Fruit fly (Drosophila melanogaster): ENCODE data around the gene lcs.

Gene lcs

dm6 chrX:21362878-21363277 lies 34.2 kb downstream of the lcs start, which contains the start of the genes bbx and waw (continued):
- TF ChIP-seq MTF-1 (GFP tag; optimal IDR thresholded peaks at IDR 0.05; ENCODE audit: borderline replicate concordance) (peak; percentile 11), CG18619 (GFP tag; optimal IDR thresholded peaks at IDR 0.05) (peak; percentile 6), chif (GFP tag; optimal IDR thresholded peaks at IDR 0.05) (peak in 1 of 2 experiments; percentile 11), CG14710 (tag; optimal IDR thresholded peaks at IDR 0.05) (peak; percentile 52), gfzf (GFP tag; optimal IDR thresholded peaks at IDR 0.05) (peak; percentile 87), shn (GFP tag; optimal IDR thresholded peaks at IDR 0.05) (no peak), slbo (GFP tag; IDR thresholded peaks at IDR 0.05) (no peak), grau (tag; optimal IDR thresholded peaks at IDR 0.05) (peak; percentile 18)

- TF ChIP-seq Scr (GFP tag; IDR thresholded peaks at IDR 0.05; ENCODE audit: partially characterized antibody) (no peak), nmo (GFP tag; optimal IDR thresholded peaks at IDR 0.05) (peak; percentile 50), psq (GFP tag; optimal IDR thresholded peaks at IDR 0.05) (no peak), CoRest (tag; optimal IDR thresholded peaks at IDR 0.05) (peak; percentile 16), jumu (GFP tag; optimal IDR thresholded peaks at IDR 0.05) (no peak), Hey (tag; optimal IDR thresholded peaks at IDR 0.05) (no peak), dm (GFP tag; optimal IDR thresholded peaks at IDR 0.05) (no peak), Sin3A (optimal IDR thresholded peaks at IDR 0.05) (peak; percentile 14), pfk (GFP tag; optimal IDR thresholded peaks at IDR 0.05) (no peak), Lhr (GFP tag; optimal IDR thresholded peaks at IDR 0.05) (peak; percentile 86), abd-A (tag; optimal IDR thresholded peaks at IDR 0.05) (no peak), stwl (tag; optimal IDR thresholded peaks at IDR 0.05) (peak; percentile 28), CG3838 (GFP tag; optimal IDR thresholded peaks at IDR 0.05) (no peak), phol (tag; optimal IDR thresholded peaks at IDR 0.05) (peak; percentile 48), knrl (GFP tag; IDR thresholded peaks at IDR 0.05; ENCODE audit: partially characterized antibody) (peak; percentile 30; the same call in 1 of the 3 replicates), CG9876 (GFP tag; optimal IDR thresholded peaks at IDR 0.05) (no peak), CG34422 (GFP tag; IDR thresholded peaks at IDR 0.05) (peak; percentile 22; the same call in 1 of the 3 replicates), ATbp (GFP tag; optimal IDR thresholded peaks at IDR 0.05) (no peak), Hand (GFP tag; optimal IDR thresholded peaks at IDR 0.05) (no peak), CG15514 (GFP tag; optimal IDR thresholded peaks at IDR 0.05) (peak; percentile 64), Abd-B (GFP tag; optimal IDR thresholded peaks at IDR 0.05) (no peak), CG30020 (tag; optimal IDR thresholded peaks at IDR 0.05) (peak; percentile 8), CG8290 (GFP tag; optimal IDR thresholded peaks at IDR 0.05) (peak; percentile 11), CG8290 (tag; optimal IDR thresholded peaks at IDR 0.05) (no peak), pzg (GFP tag; optimal IDR thresholded peaks at IDR 0.05) (peak; percentile 77), ken (GFP tag; IDR thresholded peaks at IDR 0.05) (no peak), CG14710 (tag; optimal IDR thresholded peaks at IDR 0.05) (peak; percentile 57), CG10267 (tag; optimal IDR thresholded peaks at IDR 0.05) (peak; percentile 43), nom (GFP tag; optimal IDR thresholded peaks at IDR 0.05) (peak; percentile 56), MESR4 (GFP tag; optimal IDR thresholded peaks at IDR 0.05) (peak; percentile 54), CTCF (GFP tag; optimal IDR thresholded peaks at IDR 0.05) (peak; percentile 95), hkb (optimal IDR thresholded peaks at IDR 0.05) (peak; percentile 35), hkb (GFP tag; IDR thresholded peaks at IDR 0.05) (no peak), Dp (GFP tag; optimal IDR thresholded peaks at IDR 0.05) (peak; percentile 78), CG2199 (GFP tag; IDR thresholded peaks at IDR 0.05) (no peak), CG13287 (GFP tag; IDR thresholded peaks at IDR 0.05; ENCODE audit: partially characterized antibody) (peak; percentile 31; the same call in 1 of the 2 replicates), E2f2 (GFP tag; IDR thresholded peaks at IDR 0.05) (peak; percentile 83), insv (GFP tag; optimal IDR thresholded peaks at IDR 0.05) (peak in 1 of 2 experiments; percentile 42), CG12659 (GFP tag; optimal IDR thresholded peaks at IDR 0.05) (peak; percentile 54), CG14050 (GFP tag; IDR thresholded peaks at IDR 0.05) (no peak)
Measured at dm6 chrX:21357810-21358671, 39.1 kb downstream of the lcs start, which contains the start of gene Septin1. Gene Septin1 (plus strand): TSS chrX:21358286.
